Fruit fly (Drosophila melanogaster) whole organism: ENCODE data around the gene CG15042.

Source experiments
- Dll ChIP-seq: fragments of >200 bp; optimal IDR thresholded peaks from 2 replicates; lab custom pipeline; 2017
- psq ChIP-seq: fragments of >200 bp; optimal IDR thresholded peaks from 2 replicates; lab custom pipeline; 2017

DNA sequence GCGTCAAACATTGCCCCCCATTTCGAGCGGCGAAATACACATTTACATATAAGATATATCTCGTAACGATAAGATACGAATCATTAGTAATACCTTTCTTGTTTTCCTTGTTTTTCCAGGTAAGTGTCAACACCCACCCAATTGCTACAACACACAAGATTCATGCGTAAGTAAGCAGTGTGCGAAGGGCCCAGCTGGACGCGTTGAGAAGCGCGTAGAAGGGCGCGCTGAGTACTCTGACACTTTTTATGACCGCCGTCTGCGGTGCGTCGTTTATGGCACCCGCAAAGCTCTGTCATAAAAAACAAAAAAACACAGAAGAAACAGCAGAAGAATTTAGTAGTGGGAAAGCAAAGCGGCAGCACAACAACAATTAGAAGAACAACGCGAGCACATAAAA, 19.6 kb upstream of the CG15042 start:
- TF ChIP-seq Dll (lab: Kevin White, UChicago) (no peak), psq (lab: Kevin White, UChicago) (no peak)
